Worm (Caenorhabditis elegans): ENCODE measurements around the gene K11E4.1.

- no peak for TF ChIP-seq lsy-2 (tag; optimal IDR thresholded peaks at IDR 0.05)
- no peak for TF ChIP-seq ztf-4 (tag; optimal IDR thresholded peaks at IDR 0.05)
- TF ChIP-seq nhr-237 (tag; optimal IDR thresholded peaks at IDR 0.05) = no peak
- no peak for TF ChIP-seq dmd-4 (tag; optimal IDR thresholded peaks at IDR 0.05)
- no peak for TF ChIP-seq sma-3 (GFP tag; optimal IDR thresholded peaks at IDR 0.05)
- no peak for TF ChIP-seq fos-1 (tag; optimal IDR thresholded peaks at IDR 0.05)
- no peak for TF ChIP-seq snpc-4 (tag; optimal IDR thresholded peaks at IDR 0.05)
- no peak for TF ChIP-seq nhr-12 (tag; optimal IDR thresholded peaks at IDR 0.05)
- no peak for TF ChIP-seq egl-27 (tag; optimal IDR thresholded peaks at IDR 0.05)
- no peak for TF ChIP-seq aly-2 (tag; optimal IDR thresholded peaks at IDR 0.05)
- TF ChIP-seq F13H6.1 (tag; optimal IDR thresholded peaks at IDR 0.05) = no peak
- TF ChIP-seq nhr-25 (tag; optimal IDR thresholded peaks at IDR 0.05) = peak; percentile 13
- no peak for TF ChIP-seq mdl-1 (tag; optimal IDR thresholded peaks at IDR 0.05)
These were observed 31.6 kb downstream of the K11E4.1 start for ce11 chrX:13745558-13745957.

Measured in whole organism, L2 larva.